Fruit fly (Drosophila melanogaster): ENCODE measurements around the gene PGRP-SB2.

Gene PGRP-SB2

DNA sequence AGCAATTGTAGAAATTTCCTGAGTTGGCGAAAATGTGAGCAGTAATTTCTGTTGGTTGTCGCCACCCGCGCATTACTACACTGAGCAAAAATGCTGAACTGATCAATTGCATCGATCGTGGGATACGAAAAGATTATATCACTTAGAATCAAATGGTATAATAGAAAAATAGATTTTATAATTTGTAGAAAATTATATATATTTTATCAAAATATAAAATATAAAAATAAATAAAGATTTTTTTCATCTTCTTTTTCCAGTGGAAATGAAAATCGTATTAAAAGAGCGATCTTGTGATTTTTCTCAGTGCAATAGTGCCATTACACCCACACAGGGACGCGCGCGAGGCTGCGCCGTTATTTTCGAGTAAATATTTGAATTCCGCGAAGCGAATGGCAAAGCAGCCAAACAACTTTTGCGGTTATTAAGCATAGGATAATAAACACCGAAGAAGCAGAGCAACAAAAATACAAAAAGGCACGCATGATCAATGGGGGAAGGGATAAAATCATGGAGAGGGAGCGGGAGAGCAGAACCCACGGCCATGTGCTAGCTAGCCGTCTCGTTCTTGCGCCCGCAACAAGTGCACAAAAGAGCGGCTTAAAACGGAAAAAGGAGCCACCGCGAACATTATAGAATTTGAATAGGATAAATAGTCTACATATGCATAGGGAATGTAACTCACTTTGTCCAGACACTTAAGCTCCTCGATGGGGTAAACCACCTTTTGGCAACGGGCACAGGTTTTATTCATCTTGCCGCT is 15.9 kb upstream of the PGRP-SB2 start (continued):
- no peak for TF ChIP-seq CG3163 (GFP tag; optimal IDR thresholded peaks at IDR 0.05)
- TF ChIP-seq TFAM (GFP tag; optimal IDR thresholded peaks at IDR 0.05), result no peak
- TF ChIP-seq CG2120 (GFP tag; optimal IDR thresholded peaks at IDR 0.05), result no peak
- no peak for TF ChIP-seq slp2 (GFP tag; optimal IDR thresholded peaks at IDR 0.05)
- no peak for TF ChIP-seq CG2875 (GFP tag; optimal IDR thresholded peaks at IDR 0.05)
- TF ChIP-seq rib (GFP tag; IDR thresholded peaks at IDR 0.05), result 0 out of 2 replicates have a peak, but pooled peaks have one; percentile 8
- no peak for TF ChIP-seq nom (GFP tag; optimal IDR thresholded peaks at IDR 0.05)
- TF ChIP-seq NC2α (GFP tag; optimal IDR thresholded peaks at IDR 0.05), result no peak
- peak; percentile 39 for TF ChIP-seq Nf-YC (tag; optimal IDR thresholded peaks at IDR 0.05)
- no peak for TF ChIP-seq Lim3 (GFP tag; IDR thresholded peaks at IDR 0.05)
- no peak for TF ChIP-seq dan (GFP tag; IDR thresholded peaks at IDR 0.05)
- TF ChIP-seq Atf-2 (GFP tag; optimal IDR thresholded peaks at IDR 0.05), result no peak
- TF ChIP-seq NfI (GFP tag; optimal IDR thresholded peaks at IDR 0.05), result no peak
- no peak for TF ChIP-seq ato (GFP tag; IDR thresholded peaks at IDR 0.05; ENCODE audit: partially characterized antibody)
- TF ChIP-seq fru (optimal IDR thresholded peaks at IDR 0.05), result no peak
- TF ChIP-seq Myb (GFP tag; optimal IDR thresholded peaks at IDR 0.05), result no peak
- TF ChIP-seq zfh1 (GFP tag; IDR thresholded peaks at IDR 0.05), result 0 out of 3 replicates have a peak, but pooled peaks have one; percentile 32
- no peak for TF ChIP-seq Camta (GFP tag; optimal IDR thresholded peaks at IDR 0.05)
- no peak for TF ChIP-seq CG16863 (GFP tag; optimal IDR thresholded peaks at IDR 0.05)
- TF ChIP-seq NFAT (GFP tag; IDR thresholded peaks at IDR 0.05), result 0 out of 2 replicates have a peak, but pooled peaks have one; percentile 25
- no peak for TF ChIP-seq Trl (optimal IDR thresholded peaks at IDR 0.05)
- no peak for TF ChIP-seq Trl (GFP tag; optimal IDR thresholded peaks at IDR 0.05)
- no peak for TF ChIP-seq CG17802 (tag; optimal IDR thresholded peaks at IDR 0.05)
- peak; percentile 31 for TF ChIP-seq CG10274 (GFP tag; optimal IDR thresholded peaks at IDR 0.05)
- TF ChIP-seq org-1 (GFP tag; optimal IDR thresholded peaks at IDR 0.05), result no peak
- no peak for TF ChIP-seq CG6765 (GFP tag; optimal IDR thresholded peaks at IDR 0.05)
- TF ChIP-seq nau (GFP tag; optimal IDR thresholded peaks at IDR 0.05), result no peak
- no peak for TF ChIP-seq Poxn (GFP tag; IDR thresholded peaks at IDR 0.05)
- TF ChIP-seq pan (optimal IDR thresholded peaks at IDR 0.05), result no peak
- TF ChIP-seq pan (GFP tag; optimal IDR thresholded peaks at IDR 0.05 in 1 of 2, IDR thresholded peaks at IDR 0.05 in 1 of 2), result peak in 1 of 2 experiments; percentile 28
- peak; percentile 67 for TF ChIP-seq CG10267 (tag; optimal IDR thresholded peaks at IDR 0.05)
- no peak for TF ChIP-seq peb (GFP tag; IDR thresholded peaks at IDR 0.05)
- TF ChIP-seq Eip74EF (GFP tag; optimal IDR thresholded peaks at IDR 0.05), result peak in 1 of 2 experiments; percentile 3
- peak; percentile 53 for TF ChIP-seq bcd (GFP tag; optimal IDR thresholded peaks at IDR 0.05)
- no peak for TF ChIP-seq CG4730 (GFP tag; IDR thresholded peaks at IDR 0.05)
- no peak for TF ChIP-seq CG18764 (GFP tag; optimal IDR thresholded peaks at IDR 0.05)
- TF ChIP-seq ewg (GFP tag; optimal IDR thresholded peaks at IDR 0.05), result no peak
- TF ChIP-seq schlank (tag; optimal IDR thresholded peaks at IDR 0.05), result no peak
- no peak for TF ChIP-seq nerfin-1 (tag; optimal IDR thresholded peaks at IDR 0.05)
- TF ChIP-seq CG11560 (tag; IDR thresholded peaks at IDR 0.05), result no peak
- TF ChIP-seq CG10366 (GFP tag; IDR thresholded peaks at IDR 0.05), result no peak
- TF ChIP-seq HLH4C (GFP tag; IDR thresholded peaks at IDR 0.05; ENCODE audit: partially characterized antibody), result no peak
- no peak for TF ChIP-seq CG8281 (tag; optimal IDR thresholded peaks at IDR 0.05)
- TF ChIP-seq CG12391 (tag; optimal IDR thresholded peaks at IDR 0.05), result peak; percentile 44
- TF ChIP-seq exex (tag; optimal IDR thresholded peaks at IDR 0.05), result no peak
- TF ChIP-seq CG12299 (tag; optimal IDR thresholded peaks at IDR 0.05), result no peak
- no peak for TF ChIP-seq CG1602 (GFP tag; optimal IDR thresholded peaks at IDR 0.05)
- TF ChIP-seq usp (GFP tag; optimal IDR thresholded peaks at IDR 0.05), result no peak
- peak; percentile 66 for TF ChIP-seq CG7839 (tag; optimal IDR thresholded peaks at IDR 0.05)
- peak; percentile 59 for TF ChIP-seq Abd-B (GFP tag; optimal IDR thresholded peaks at IDR 0.05)
